Worm (Caenorhabditis elegans): Measurements from ENCODE around the gene spp-3.

Gene spp-3

ce11 chrX:7318639-7319038 lies 3.5 kb upstream of the spp-3 start, which contains the start of gene spp-4:
spp-4 (minus strand) TSS chrX:7318756.
- TF ChIP-seq zip-8 (tag; optimal IDR thresholded peaks at IDR 0.05) (no peak), nhr-237 (tag; optimal IDR thresholded peaks at IDR 0.05) (no peak), mls-2 (tag; optimal IDR thresholded peaks at IDR 0.05) (no peak)

ce11 chrX:7316485-7317391 lies 1.6 kb upstream of the spp-3 start, which contains the start of the genes spp-2 and spp-6:
spp-2 (minus strand) TSS chrX:7316818.
spp-6 (plus strand) TSS chrX:7317341.
- no peak for TF ChIP-seq nhr-76 (tag; optimal IDR thresholded peaks at IDR 0.05)
- no peak for TF ChIP-seq unc-39 (tag; optimal IDR thresholded peaks at IDR 0.05)
- TF ChIP-seq tbx-8 (GFP tag; optimal IDR thresholded peaks at IDR 0.05), result no peak
- TF ChIP-seq ham-2 (GFP tag; optimal IDR thresholded peaks at IDR 0.05), result no peak
- no peak for TF ChIP-seq ceh-83 (GFP tag; optimal IDR thresholded peaks at IDR 0.05)
- no peak for TF ChIP-seq ztf-11 (tag; optimal IDR thresholded peaks at IDR 0.05)
- TF ChIP-seq nhr-12 (tag; optimal IDR thresholded peaks at IDR 0.05), result no peak
- no peak for TF ChIP-seq snpc-4 (tag; optimal IDR thresholded peaks at IDR 0.05)
- TF ChIP-seq sem-2 (GFP tag; optimal IDR thresholded peaks at IDR 0.05), result no peak
- no peak for TF ChIP-seq sptf-1 (tag; optimal IDR thresholded peaks at IDR 0.05)
- TF ChIP-seq drap-1 (GFP tag; optimal IDR thresholded peaks at IDR 0.05), result no peak
- no peak for TF ChIP-seq nhr-2 (tag; optimal IDR thresholded peaks at IDR 0.05)

ce11 chrX:7314564-7314963 lies 589 bp downstream of the spp-3 start:
- TF ChIP-seq ceh-43 (GFP tag; optimal IDR thresholded peaks at IDR 0.05) (no peak), unc-120 (tag; optimal IDR thresholded peaks at IDR 0.05; ENCODE audit: poor library complexity, severe bottlenecking) (no peak), lsy-2 (tag; optimal IDR thresholded peaks at IDR 0.05) (no peak), drap-1 (GFP tag; optimal IDR thresholded peaks at IDR 0.05) (no peak), blmp-1 (tag; optimal IDR thresholded peaks at IDR 0.05) (no peak), mls-2 (tag; optimal IDR thresholded peaks at IDR 0.05) (no peak), hlh-1 (tag; optimal IDR thresholded peaks at IDR 0.05) (no peak), bed-3 (GFP tag; optimal IDR thresholded peaks at IDR 0.05) (no peak), elt-1 (tag; optimal IDR thresholded peaks at IDR 0.05; ENCODE audit: borderline replicate concordance, insufficient read depth) (no peak), flh-1 (GFP tag; optimal IDR thresholded peaks at IDR 0.05) (no peak), mep-1 (tag; optimal IDR thresholded peaks at IDR 0.05) (no peak), cnd-1 (tag; optimal IDR thresholded peaks at IDR 0.05) (no peak), tbx-8 (GFP tag; optimal IDR thresholded peaks at IDR 0.05) (no peak), unc-39 (tag; optimal IDR thresholded peaks at IDR 0.05) (no peak), unc-62 (GFP tag; optimal IDR thresholded peaks at IDR 0.05) (no peak), nhr-28 (tag; optimal IDR thresholded peaks at IDR 0.05) (no peak)

- TF ChIP-seq hlh-1 (tag; optimal IDR thresholded peaks at IDR 0.05), result no peak
- no peak for TF ChIP-seq nhr-2 (tag; optimal IDR thresholded peaks at IDR 0.05)
- TF ChIP-seq zip-8 (tag; optimal IDR thresholded peaks at IDR 0.05), result no peak
- no peak for TF ChIP-seq elt-1 (tag; optimal IDR thresholded peaks at IDR 0.05; ENCODE audit: borderline replicate concordance, insufficient read depth)
- TF ChIP-seq flh-1 (GFP tag; optimal IDR thresholded peaks at IDR 0.05), result no peak
- TF ChIP-seq sem-2 (GFP tag; optimal IDR thresholded peaks at IDR 0.05), result no peak
- no peak for TF ChIP-seq nhr-28 (tag; optimal IDR thresholded peaks at IDR 0.05)
These were observed 1.9 kb downstream of the spp-3 start for ce11 chrX:7313236-7313635.

ce11 chrX:7311870-7312269 lies 3.3 kb downstream of the spp-3 start:
- TF ChIP-seq flh-1 (GFP tag; optimal IDR thresholded peaks at IDR 0.05) (no peak), elt-1 (tag; optimal IDR thresholded peaks at IDR 0.05; ENCODE audit: borderline replicate concordance, insufficient read depth) (no peak), sem-2 (GFP tag; optimal IDR thresholded peaks at IDR 0.05) (no peak), M03D4.4 (tag; optimal IDR thresholded peaks at IDR 0.05) (no peak)

- TF ChIP-seq nhr-237 (tag; optimal IDR thresholded peaks at IDR 0.05), result no peak
- no peak for TF ChIP-seq ceh-83 (GFP tag; optimal IDR thresholded peaks at IDR 0.05)
- no peak for TF ChIP-seq ceh-43 (GFP tag; optimal IDR thresholded peaks at IDR 0.05)
- no peak for TF ChIP-seq unc-120 (tag; optimal IDR thresholded peaks at IDR 0.05; ENCODE audit: poor library complexity, severe bottlenecking)
- no peak for TF ChIP-seq nhr-2 (tag; optimal IDR thresholded peaks at IDR 0.05)
- TF ChIP-seq ces-1 (GFP tag; optimal IDR thresholded peaks at IDR 0.05), result no peak
- no peak for TF ChIP-seq unc-62 (GFP tag; optimal IDR thresholded peaks at IDR 0.05)
- no peak for TF ChIP-seq lsy-2 (tag; optimal IDR thresholded peaks at IDR 0.05)
- TF ChIP-seq elt-1 (tag; optimal IDR thresholded peaks at IDR 0.05; ENCODE audit: borderline replicate concordance, insufficient read depth), result no peak
- TF ChIP-seq sem-2 (GFP tag; optimal IDR thresholded peaks at IDR 0.05), result no peak
- TF ChIP-seq elt-3 (tag; optimal IDR thresholded peaks at IDR 0.05), result no peak
- no peak for TF ChIP-seq mep-1 (tag; optimal IDR thresholded peaks at IDR 0.05)
- no peak for TF ChIP-seq cnd-1 (tag; optimal IDR thresholded peaks at IDR 0.05)
- TF ChIP-seq sptf-1 (tag; optimal IDR thresholded peaks at IDR 0.05), result no peak
- no peak for TF ChIP-seq lin-13 (tag; optimal IDR thresholded peaks at IDR 0.05)
- no peak for TF ChIP-seq tbx-8 (GFP tag; optimal IDR thresholded peaks at IDR 0.05)
- no peak for TF ChIP-seq drap-1 (GFP tag; optimal IDR thresholded peaks at IDR 0.05)
- no peak for TF ChIP-seq unc-39 (tag; optimal IDR thresholded peaks at IDR 0.05)
- TF ChIP-seq M03D4.4 (tag; optimal IDR thresholded peaks at IDR 0.05), result no peak
- TF ChIP-seq nhr-28 (tag; optimal IDR thresholded peaks at IDR 0.05), result no peak
These were observed 5.4 kb downstream of the spp-3 start, which contains the start of the genes his-38 and his-40 for ce11 chrX:7309775-7310174. his-38 (minus strand) TSS chrX:7309875. his-40 (plus strand) TSS chrX:7310110.
